Fruit fly (Drosophila melanogaster) whole organism, pupa: Measurements from ENCODE around the gene mRpS33.

ENCODE experiments used
- CG10348 ChIP-seq: fragments of 200-800 bp; sonication (Bioruptor generic); IDR thresholded peaks from 2 replicates; pipeline ENCODE4 v1.3.6; 2022; ENCODE audit warnings: missing biosample characterization, missing genetic modification characterization
- CG12605 ChIP-seq: fragments of 200-800 bp; sonication (Bioruptor generic); IDR thresholded peaks from 2 replicates; pipeline ENCODE4 v1.3.6; 2022; ENCODE audit warnings: missing biosample characterization, missing genetic modification characterization
- CG14655 ChIP-seq: fragments of 200-800 bp; sonication (Bioruptor generic); optimal IDR thresholded peaks from 3 replicates; lab custom pipeline; 2017; ENCODE audit warnings: mild to moderate bottlenecking, missing biosample characterization, missing genetic modification reagents, missing genetic modification characterization
- CG15710 ChIP-seq: fragments of 200-800 bp; sonication (Bioruptor generic); optimal IDR thresholded peaks from 2 replicates; lab custom pipeline; 2018; ENCODE audit warnings: missing biosample characterization, mild to moderate bottlenecking, missing genetic modification characterization, moderate library complexity
- CG17806 ChIP-seq: fragments of 200-800 bp; sonication (Bioruptor generic); optimal IDR thresholded peaks from 2 replicates; lab custom pipeline; 2018; ENCODE audit warnings: missing biosample characterization, mild to moderate bottlenecking, missing genetic modification characterization, moderate library complexity
- CG34367 ChIP-seq: fragments of 200-800 bp; sonication (Bioruptor generic); optimal IDR thresholded peaks from 2 replicates; lab custom pipeline; 2018; ENCODE audit warnings: missing biosample characterization, mild to moderate bottlenecking, missing genetic modification characterization
- CG9948 ChIP-seq: fragments of 200-800 bp; sonication (Bioruptor generic); optimal IDR thresholded peaks from 2 replicates; lab custom pipeline; 2018; ENCODE audit warnings: missing biosample characterization, mild to moderate bottlenecking, missing genetic modification characterization, moderate library complexity
- D1 ChIP-seq: fragments of 200-800 bp; sonication (Bioruptor generic); optimal IDR thresholded peaks from 2 replicates; lab custom pipeline; 2018; ENCODE audit warnings: missing biosample characterization, mild to moderate bottlenecking, missing genetic modification characterization, moderate library complexity
- EcR ChIP-seq: fragments of 200-800 bp; sonication (Bioruptor generic); optimal IDR thresholded peaks from 3 replicates; lab custom pipeline; 2019; ENCODE audit warnings: missing biosample characterization, missing genetic modification characterization, mild to moderate bottlenecking, moderate library complexity, missing genetic modification reagents
- Pif1B ChIP-seq: fragments of 200-800 bp; sonication (Bioruptor generic); optimal IDR thresholded peaks from 3 replicates; lab custom pipeline; 2016; ENCODE audit warnings: missing biosample characterization, missing genetic modification characterization
- fd96Ca ChIP-seq: fragments of 200-800 bp; sonication (Bioruptor generic); IDR thresholded peaks from 3 replicates; pipeline ENCODE4 v1.3.6; 2022; ENCODE audit warnings: missing biosample characterization, missing genetic modification characterization

- TF ChIP-seq CG12605 (no peak), CG14655 (GFP tag; lab: Kevin White, UChicago) (no peak), CG17806 (tag; lab: Kevin White, UChicago) (no peak), CG10348 (GFP tag; lab: Robert Waterston, UW) (no peak), EcR (no peak), D1 (tag; lab: Kevin White, UChicago) (no peak), CG34367 (no peak), CG15710 (tag; lab: Kevin White, UChicago) (no peak), Pif1B (GFP tag; lab: Kevin White, UChicago) (no peak), fd96Ca (GFP tag; lab: Robert Waterston, UW) (no peak), CG9948 (tag; lab: Kevin White, UChicago) (no peak)
Observed at dm6 chr3R:16447448-16448045, 11.2 kb upstream of the mRpS33 start.
